Worm (Caenorhabditis elegans) whole organism, L2 larva: ENCODE results near the gene C23G10.2.

ENCODE experiments used
- C34F6.9 ChIP-seq: fragments of 150-350 bp; optimal IDR thresholded peaks from 2 replicates; lab custom pipeline; 2014; ENCODE audit warnings: missing biosample characterization, missing genetic modification characterization
- F13H6.1 ChIP-seq: sonication (generic microtip); optimal IDR thresholded peaks from 2 replicates; lab custom pipeline; 2016; ENCODE audit warnings: missing genetic modification characterization, missing compliant biosample characterization
- R02D3.7 ChIP-seq: fragments of 150-350 bp; optimal IDR thresholded peaks from 2 replicates; lab custom pipeline; 2014; ENCODE audit warnings: missing biosample characterization, missing genetic modification characterization
- ZK546.5 ChIP-seq: sonication (generic microtip); optimal IDR thresholded peaks from 2 replicates; lab custom pipeline; 2017; ENCODE audit warnings: missing biosample characterization, missing genetic modification characterization
- alr-1 ChIP-seq: fragments of 150-350 bp; optimal IDR thresholded peaks from 2 replicates; lab custom pipeline; 2014; ENCODE audit warnings: missing biosample characterization, missing genetic modification characterization
- blmp-1 ChIP-seq: sonication (generic microtip); optimal IDR thresholded peaks from 2 replicates; lab custom pipeline; 2017; ENCODE audit warnings: missing genetic modification characterization, mild to moderate bottlenecking, missing compliant biosample characterization, antibody characterized with exemption, moderate library complexity; ENCODE audit not compliant: insufficient read depth
- ceh-82 ChIP-seq: fragments of 150-350 bp; optimal IDR thresholded peaks from 2 replicates; lab custom pipeline; 2014; ENCODE audit warnings: missing biosample characterization, missing genetic modification characterization
- crh-2 ChIP-seq: sonication (generic microtip); optimal IDR thresholded peaks from 2 replicates; lab custom pipeline; 2017; ENCODE audit warnings: missing biosample characterization, missing genetic modification characterization
- dmd-4 ChIP-seq: sonication (generic microtip); optimal IDR thresholded peaks from 2 replicates; lab custom pipeline; 2017; ENCODE audit warnings: missing biosample characterization, missing genetic modification characterization
- egl-27 ChIP-seq: sonication (generic microtip); optimal IDR thresholded peaks from 3 replicates; lab custom pipeline; 2017; ENCODE audit warnings: missing biosample characterization, missing genetic modification reagents, missing genetic modification characterization
- elt-1 ChIP-seq: fragments of 150-350 bp; optimal IDR thresholded peaks from 2 replicates; lab custom pipeline; 2014; ENCODE audit warnings: missing biosample characterization, missing genetic modification characterization
- elt-3 ChIP-seq: sonication (generic microtip); optimal IDR thresholded peaks from 2 replicates; lab custom pipeline; 2017; ENCODE audit warnings: missing biosample characterization, missing genetic modification characterization
- fos-1 ChIP-seq: fragments of 150-350 bp; optimal IDR thresholded peaks from 2 replicates; lab custom pipeline; 2014; ENCODE audit warnings: missing biosample characterization, missing genetic modification characterization
- gmeb-1 ChIP-seq: fragments of 150-350 bp; optimal IDR thresholded peaks from 2 replicates; lab custom pipeline; 2014; ENCODE audit warnings: missing biosample characterization, missing genetic modification characterization
- lin-13 ChIP-seq: fragments of 150-350 bp; optimal IDR thresholded peaks from 2 replicates; lab custom pipeline; 2014; ENCODE audit warnings: missing biosample characterization, missing genetic modification reagents, missing genetic modification characterization
- lin-39 ChIP-seq: fragments of 150-350 bp; optimal IDR thresholded peaks from 2 replicates; lab custom pipeline; 2014; ENCODE audit warnings: missing biosample characterization, missing genetic modification reagents, missing genetic modification characterization
- lsy-2 ChIP-seq, 2 experiments: fragments of 150-350 bp in 1 of 2; sonication (generic microtip) in 1 of 2; optimal IDR thresholded peaks; 2 replicates each; lab custom pipeline; 2014 to 2017; ENCODE audit warnings: missing biosample characterization in 2 of 2, missing genetic modification characterization in 2 of 2
- mab-5 ChIP-seq: fragments of 150-350 bp; optimal IDR thresholded peaks from 2 replicates; lab custom pipeline; 2014; ENCODE audit warnings: missing biosample characterization, missing genetic modification characterization
- nhr-10 ChIP-seq: sonication (generic microtip); optimal IDR thresholded peaks from 2 replicates; lab custom pipeline; 2017; ENCODE audit warnings: missing biosample characterization, missing genetic modification characterization
- nhr-11 ChIP-seq: fragments of 150-350 bp; optimal IDR thresholded peaks from 2 replicates; lab custom pipeline; 2014; ENCODE audit warnings: missing biosample characterization, missing genetic modification characterization
- nhr-12 ChIP-seq: fragments of 150-350 bp; optimal IDR thresholded peaks from 2 replicates; lab custom pipeline; 2014; ENCODE audit warnings: missing biosample characterization, missing genetic modification characterization
- nhr-21 ChIP-seq: fragments of 150-350 bp; optimal IDR thresholded peaks from 2 replicates; lab custom pipeline; 2014; ENCODE audit warnings: missing biosample characterization, missing genetic modification characterization
- nhr-23 ChIP-seq: fragments of 150-350 bp; optimal IDR thresholded peaks from 2 replicates; lab custom pipeline; 2014; ENCODE audit warnings: missing biosample characterization, missing genetic modification reagents, missing genetic modification characterization
- nhr-6 ChIP-seq: fragments of 150-350 bp; optimal IDR thresholded peaks from 2 replicates; lab custom pipeline; 2014; ENCODE audit warnings: missing biosample characterization, missing genetic modification characterization
- nhr-77 ChIP-seq: fragments of 150-350 bp; optimal IDR thresholded peaks from 2 replicates; lab custom pipeline; 2014; ENCODE audit warnings: missing biosample characterization, missing genetic modification characterization
- peb-1 ChIP-seq: fragments of 150-350 bp; optimal IDR thresholded peaks from 2 replicates; lab custom pipeline; 2014; ENCODE audit warnings: missing biosample characterization, missing genetic modification characterization
- sem-4 ChIP-seq: fragments of 150-350 bp; optimal IDR thresholded peaks from 2 replicates; lab custom pipeline; 2014; ENCODE audit warnings: missing biosample characterization, missing genetic modification reagents, missing genetic modification characterization
- sma-3 ChIP-seq: sonication (generic microtip); optimal IDR thresholded peaks from 2 replicates; lab custom pipeline; 2016; ENCODE audit warnings: missing genetic modification reagents, missing genetic modification characterization, missing compliant biosample characterization
- sma-9 ChIP-seq, 2 experiments: fragments of 150-350 bp in 1 of 2; sonication (generic microtip) in 1 of 2; optimal IDR thresholded peaks; 2 replicates each; lab custom pipeline; 2014 to 2016; ENCODE audit warnings: missing genetic modification characterization in 2 of 2, mild to moderate bottlenecking in 1 of 2, missing biosample characterization in 1 of 2, missing compliant biosample characterization in 1 of 2, missing genetic modification reagents in 1 of 2, moderate library complexity in 1 of 2
- snpc-4 ChIP-seq: fragments of 150-350 bp; optimal IDR thresholded peaks from 2 replicates; lab custom pipeline; 2014; ENCODE audit warnings: missing biosample characterization, missing genetic modification characterization
- unc-39 ChIP-seq: fragments of 150-350 bp; optimal IDR thresholded peaks from 2 replicates; lab custom pipeline; 2014; ENCODE audit warnings: missing biosample characterization, missing genetic modification characterization
- unc-55 ChIP-seq: fragments of 150-350 bp; sonication (generic microtip); optimal IDR thresholded peaks from 3 replicates; lab custom pipeline; 2014; ENCODE audit warnings: missing biosample characterization, missing genetic modification reagents, missing genetic modification characterization
- unc-62 ChIP-seq: fragments of 150-350 bp; optimal IDR thresholded peaks from 2 replicates; lab custom pipeline; 2014; ENCODE audit warnings: missing biosample characterization, missing genetic modification reagents, missing genetic modification characterization
- zag-1 ChIP-seq: fragments of 150-350 bp; optimal IDR thresholded peaks from 2 replicates; lab custom pipeline; 2014; ENCODE audit warnings: missing biosample characterization, missing genetic modification characterization
- ztf-1 ChIP-seq: fragments of 200-800 bp; sonication (Bioruptor generic); conservative IDR thresholded peaks from 2 replicates; pipeline ENCODE4 v1.3.6; 2022; ENCODE audit warnings: missing genetic modification characterization, missing compliant biosample characterization

The C23G10.2 gene

ce11 chrIII:6206161-6206853 lies 1.6 kb upstream of the C23G10.2 start, which contains the start of the genes sna-3 and rps-3 (continued):
- TF ChIP-seq sma-3 (GFP tag; lab: Kevin White, UChicago) (peak; percentile 52), lin-39 (tag; lab: Kevin White, UChicago) (no peak), unc-39 (tag; lab: Kevin White, UChicago) (no peak), ztf-1 (GFP tag; lab: Robert Waterston, UW) (no peak), dmd-4 (no peak), nhr-10 (tag; lab: Kevin White, UChicago) (no peak)

- TF ChIP-seq ztf-1 (GFP tag; lab: Robert Waterston, UW) (no peak), sma-3 (GFP tag; lab: Kevin White, UChicago) (no peak), nhr-21 (tag; lab: Kevin White, UChicago) (no peak), dmd-4 (no peak), nhr-77 (no peak), elt-3 (tag; lab: Kevin White, UChicago) (no peak), mab-5 (no peak), lin-13 (GFP tag; lab: Kevin White, UChicago) (no peak), nhr-12 (tag; lab: Kevin White, UChicago) (no peak), nhr-11 (tag; lab: Kevin White, UChicago) (no peak), zag-1 (tag; lab: Kevin White, UChicago) (no peak), crh-2 (no peak), blmp-1 (tag; lab: Kevin White, UChicago) (no peak), alr-1 (tag; lab: Kevin White, UChicago) (no peak), ZK546.5 (tag; lab: Kevin White, UChicago) (no peak)
- TF ChIP-seq, all 48 proteins: peak for 0
Measured at ce11 chrIII:6207046-6207445, 818 bp upstream of the C23G10.2 start.

ce11 chrIII:6208984-6209383 lies 1.1 kb downstream of the C23G10.2 start, which contains the start of gene C23G10.1:
TSS of gene C23G10.1 (plus strand) at chrIII:6209284.
- TF ChIP-seq unc-62 (GFP tag; lab: Kevin White, UChicago) (no peak), fos-1 (tag; lab: Kevin White, UChicago) (no peak), nhr-23 (tag; lab: Kevin White, UChicago) (no peak), peb-1 (tag; lab: Kevin White, UChicago) (no peak), elt-1 (no peak), sma-3 (GFP tag; lab: Kevin White, UChicago) (no peak), dmd-4 (no peak), nhr-6 (tag; lab: Kevin White, UChicago) (no peak), lsy-2 (tag; optimal IDR thresholded peaks at IDR 0.05; lab: Kevin White, UChicago) (no peak), sem-4 (tag; lab: Kevin White, UChicago) (no peak), ceh-82 (tag; lab: Kevin White, UChicago) (no peak), C34F6.9 (tag; lab: Kevin White, UChicago) (no peak), gmeb-1 (no peak)

- no peak for TF ChIP-seq zag-1 (tag; lab: Kevin White, UChicago)
- TF ChIP-seq snpc-4 (tag; lab: Kevin White, UChicago): peak; percentile 8
- no peak for TF ChIP-seq C34F6.9 (tag; lab: Kevin White, UChicago)
Measured at ce11 chrIII:6210215-6210822, 2.5 kb downstream of the C23G10.2 start.

ce11 chrIII:6213915-6214314 lies 6.1 kb downstream of the C23G10.2 start, which contains the start of gene C23G10.10:
TSS of gene C23G10.10 (minus strand) at chrIII:6214015.
- TF ChIP-seq fos-1 (tag; lab: Kevin White, UChicago) (no peak), nhr-23 (tag; lab: Kevin White, UChicago) (no peak), ZK546.5 (tag; lab: Kevin White, UChicago) (no peak), snpc-4 (tag; lab: Kevin White, UChicago) (no peak), mab-5 (no peak), nhr-11 (tag; lab: Kevin White, UChicago) (no peak), sma-9 (GFP tag; optimal IDR thresholded peaks at IDR 0.05; lab: Kevin White, UChicago) (no peak), sma-9 (tag; optimal IDR thresholded peaks at IDR 0.05; lab: Kevin White, UChicago) (no peak), R02D3.7 (tag; lab: Kevin White, UChicago) (no peak), F13H6.1 (no peak), egl-27 (no peak), nhr-10 (tag; lab: Kevin White, UChicago) (no peak), unc-55 (GFP tag; lab: Kevin White, UChicago) (no peak), lsy-2 (tag; optimal IDR thresholded peaks at IDR 0.05; lab: Kevin White, UChicago) (no peak)
